Worm (Caenorhabditis elegans) whole organism, L1 larva: ENCODE measurements around the gene clec-215.

Experiments used
- ama-1 ChIP-seq: fragments of 150-350 bp; optimal IDR thresholded peaks from 2 replicates; lab custom pipeline; 2014
- blmp-1 ChIP-seq: fragments of 150-350 bp; optimal IDR thresholded peaks from 2 replicates; lab custom pipeline; 2014; ENCODE audit warnings: missing biosample characterization, missing genetic modification characterization
- ceh-82 ChIP-seq, 3 experiments: fragments of 150-350 bp in 1 of 3; sonication (generic microtip) in 2 of 3; optimal IDR thresholded peaks; 2 replicates each; lab custom pipeline; 2014 to 2017; ENCODE audit warnings: missing biosample characterization in 3 of 3, missing genetic modification characterization in 3 of 3
- ces-1 ChIP-seq: fragments of 150-350 bp; optimal IDR thresholded peaks from 2 replicates; lab custom pipeline; 2014; ENCODE audit warnings: missing biosample characterization, missing genetic modification reagents, missing genetic modification characterization
- egl-13 ChIP-seq: sonication (generic microtip); optimal IDR thresholded peaks from 2 replicates; lab custom pipeline; 2016; ENCODE audit warnings: missing genotype, missing genetic modification reagents, missing genetic modification characterization, missing compliant biosample characterization
- fkh-10 ChIP-seq: sonication (generic microtip); optimal IDR thresholded peaks from 2 replicates; lab custom pipeline; 2017; ENCODE audit warnings: missing biosample characterization, missing genetic modification reagents, missing genetic modification characterization
- lin-39 ChIP-seq: fragments of 150-350 bp; optimal IDR thresholded peaks from 2 replicates; lab custom pipeline; 2014; ENCODE audit warnings: missing biosample characterization, missing genetic modification reagents, missing genetic modification characterization
- nhr-237 ChIP-seq: fragments of 150-350 bp; optimal IDR thresholded peaks from 2 replicates; lab custom pipeline; 2014; ENCODE audit warnings: missing biosample characterization, missing genetic modification characterization
- nhr-77 ChIP-seq: fragments of 150-350 bp; optimal IDR thresholded peaks from 2 replicates; lab custom pipeline; 2014; ENCODE audit warnings: missing biosample characterization, missing genetic modification characterization
- snpc-4 ChIP-seq: fragments of 150-350 bp; optimal IDR thresholded peaks from 2 replicates; lab custom pipeline; 2014; ENCODE audit warnings: missing biosample characterization, missing genetic modification characterization
- unc-62 ChIP-seq: fragments of 150-350 bp; optimal IDR thresholded peaks from 2 replicates; lab custom pipeline; 2014; ENCODE audit warnings: missing biosample characterization, missing genetic modification reagents, missing genetic modification characterization
- ztf-11 ChIP-seq, 2 experiments: sonication (generic microtip); optimal IDR thresholded peaks; 2 replicates each; lab custom pipeline; 2016 to 2017; ENCODE audit warnings: missing genetic modification characterization in 2 of 2, missing biosample characterization in 1 of 2, missing compliant biosample characterization in 1 of 2

ce11 chrV:7629504-7629903 is 17.4 kb downstream of the clec-215 start, which contains the start of gene srd-30:
- TF ChIP-seq blmp-1 (tag; lab: Kevin White, UChicago) (no peak), nhr-77 (tag; lab: Kevin White, UChicago) (no peak), ama-1 (lab: Kevin White, UChicago) (no peak), fkh-10 (GFP tag; lab: Kevin White, UChicago) (no peak), snpc-4 (tag; lab: Kevin White, UChicago) (no peak), ztf-11 (tag; optimal IDR thresholded peaks at IDR 0.05; lab: Kevin White, UChicago) (no peak), ceh-82 (tag; optimal IDR thresholded peaks at IDR 0.05; lab: Kevin White, UChicago) (no peak), nhr-237 (tag; lab: Kevin White, UChicago) (no peak), ces-1 (no peak), egl-13 (no peak), unc-62 (GFP tag; lab: Kevin White, UChicago) (no peak), lin-39 (no peak)
